Fruit fly (Drosophila melanogaster) whole organism: Measurements from ENCODE around the gene NimC3.

Experiments used
- pan ChIP-seq: fragments of >200 bp; optimal IDR thresholded peaks from 2 replicates; lab custom pipeline; 2017
- psq ChIP-seq: fragments of >200 bp; optimal IDR thresholded peaks from 2 replicates; lab custom pipeline; 2017

DNA sequence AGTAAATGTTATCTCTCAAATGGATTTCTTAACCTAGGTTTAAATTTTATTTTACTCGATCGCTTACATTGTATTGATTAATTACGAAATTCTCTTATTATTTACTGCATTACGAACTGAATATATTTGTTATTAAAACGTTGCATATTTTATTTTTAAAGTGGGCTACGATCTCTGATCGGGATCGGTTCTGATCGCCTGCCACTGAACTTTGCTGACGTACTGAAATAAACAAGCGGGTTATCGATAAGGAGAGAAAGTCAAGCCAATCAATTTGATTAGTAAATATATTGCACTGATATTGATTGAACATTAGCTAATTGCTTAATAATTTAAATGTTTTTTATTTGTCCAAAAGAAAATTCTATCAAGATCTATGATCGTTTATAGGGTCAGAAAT, 9.2 kb upstream of the NimC3 start:
- TF ChIP-seq psq (lab: Kevin White, UChicago): no peak
- TF ChIP-seq pan: no peak
